Worm (Caenorhabditis elegans) whole organism, early embryonic: ENCODE results near the gene F40E12.1.

Experiments used
- B0310.2 ChIP-seq: sonication (generic microtip); optimal IDR thresholded peaks from 2 replicates; lab custom pipeline; 2016; ENCODE audit warnings: mild to moderate bottlenecking, missing genetic modification characterization, missing compliant biosample characterization
- F13C5.2 ChIP-seq: sonication (generic microtip); optimal IDR thresholded peaks from 2 replicates; lab custom pipeline; 2017; ENCODE audit warnings: mild to moderate bottlenecking, missing genetic modification characterization, inconsistent platforms, missing compliant biosample characterization
- aly-1 ChIP-seq: sonication (generic microtip); optimal IDR thresholded peaks from 2 replicates; lab custom pipeline; 2016; ENCODE audit warnings: missing genetic modification characterization, missing compliant biosample characterization
- ama-1 ChIP-seq: fragments of 150-350 bp; optimal IDR thresholded peaks from 2 replicates; lab custom pipeline; 2014
- ceh-13 ChIP-seq: fragments of 200-800 bp; sonication (Bioruptor generic); optimal IDR thresholded peaks from 2 replicates; lab custom pipeline; 2018; ENCODE audit warnings: mild to moderate bottlenecking, missing genetic modification characterization, missing compliant biosample characterization
- ceh-36 ChIP-seq: sonication (generic microtip); optimal IDR thresholded peaks from 2 replicates; lab custom pipeline; 2016; ENCODE audit warnings: missing genetic modification characterization, inconsistent platforms, missing compliant biosample characterization
- ets-7 ChIP-seq: sonication (generic microtip); optimal IDR thresholded peaks from 2 replicates; lab custom pipeline; 2016; ENCODE audit warnings: missing genotype, missing genetic modification characterization, missing compliant biosample characterization
- flt-1 ChIP-seq: fragments of 200-800 bp; sonication (Bioruptor generic); IDR thresholded peaks from 2 replicates; pipeline ENCODE4 v1.3.6; 2022; ENCODE audit warnings: missing genetic modification characterization, missing compliant biosample characterization
- hmg-4 ChIP-seq: fragments of 200-800 bp; sonication (Bioruptor generic); optimal IDR thresholded peaks from 2 replicates; lab custom pipeline; 2018; ENCODE audit warnings: mild to moderate bottlenecking, missing genetic modification characterization, missing compliant biosample characterization
- hnd-1 ChIP-seq: sonication (generic microtip); optimal IDR thresholded peaks from 2 replicates; lab custom pipeline; 2016; ENCODE audit warnings: missing genetic modification characterization, missing compliant biosample characterization
- pes-1 ChIP-seq: fragments of 200-800 bp; sonication (Bioruptor generic); IDR thresholded peaks from 2 replicates; pipeline ENCODE4 v1.3.6; 2022; ENCODE audit warnings: missing genetic modification reagents, missing genetic modification characterization, missing compliant biosample characterization
- scrt-1 ChIP-seq: fragments of 200-800 bp; sonication (Bioruptor generic); IDR thresholded peaks from 2 replicates; pipeline ENCODE4 v1.3.6; 2022; ENCODE audit warnings: missing genetic modification characterization, missing compliant biosample characterization
- sea-1 ChIP-seq: fragments of 200-800 bp; sonication (Bioruptor generic); conservative IDR thresholded peaks from 2 replicates; pipeline ENCODE4 v1.3.6; 2022; ENCODE audit warnings: missing genetic modification characterization, missing compliant biosample characterization
- tbx-37 ChIP-seq: fragments of 200-800 bp; sonication (Bioruptor generic); conservative IDR thresholded peaks from 2 replicates; pipeline ENCODE4 v1.3.6; 2022; ENCODE audit warnings: missing genetic modification reagents, missing genetic modification characterization, missing compliant biosample characterization

DNA sequence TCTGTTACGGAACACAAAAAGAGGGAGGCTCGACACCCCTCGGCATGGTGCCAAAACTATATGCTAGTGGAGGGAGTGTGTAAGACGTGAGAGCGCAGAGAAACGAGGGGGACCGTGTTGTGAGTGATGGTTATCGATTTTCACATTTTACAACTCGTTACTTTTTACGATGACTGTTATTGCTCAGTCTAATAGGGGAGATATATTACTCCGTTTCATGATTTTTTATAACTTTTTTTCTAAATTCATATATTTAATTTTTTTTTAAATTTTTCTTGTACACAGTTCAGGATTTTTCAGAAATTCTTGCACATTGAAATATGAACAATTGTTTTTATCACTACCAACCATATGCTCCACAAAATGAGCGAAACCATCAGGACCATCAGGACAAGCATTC, 37.8 kb downstream of the F40E12.1 start, which contains the start of gene F19B10.5:
- TF ChIP-seq ama-1 (lab: Kevin White, UChicago) = no peak
- no peak for TF ChIP-seq pes-1 (GFP tag; lab: Robert Waterston, UW)
- no peak for TF ChIP-seq ets-7 (tag; lab: Kevin White, UChicago)
- TF ChIP-seq flt-1 (GFP tag; lab: Robert Waterston, UW) = no peak
- TF ChIP-seq aly-1 (tag; lab: Kevin White, UChicago) = no peak
- no peak for TF ChIP-seq tbx-37 (GFP tag; lab: Robert Waterston, UW)
- TF ChIP-seq hnd-1 (tag; lab: Kevin White, UChicago) = no peak
- no peak for TF ChIP-seq ceh-36 (tag; lab: Kevin White, UChicago)
- no peak for TF ChIP-seq F13C5.2 (tag; lab: Kevin White, UChicago)
- TF ChIP-seq ceh-13 (GFP tag; lab: Kevin White, UChicago) = no peak
- no peak for TF ChIP-seq scrt-1 (GFP tag; lab: Robert Waterston, UW)
- TF ChIP-seq sea-1 (GFP tag; lab: Robert Waterston, UW) = no peak
- TF ChIP-seq hmg-4 (GFP tag; lab: Kevin White, UChicago) = no peak
- no peak for TF ChIP-seq B0310.2 (tag; lab: Kevin White, UChicago)
